Fruit fly (Drosophila melanogaster) whole organism, embryonic: ENCODE data around the gene St2.

Source experiments
- CG10147 ChIP-seq: fragments of 200-800 bp; sonication (Bioruptor generic); optimal IDR thresholded peaks from 2 replicates; lab custom pipeline; 2019; ENCODE audit warnings: missing biosample characterization, mild to moderate bottlenecking, missing genetic modification characterization, moderate library complexity
- CG10267 ChIP-seq: fragments of 200-800 bp; sonication (Bioruptor generic); optimal IDR thresholded peaks from 2 replicates; lab custom pipeline; 2018; ENCODE audit warnings: missing biosample characterization, mild to moderate bottlenecking, missing genetic modification characterization, moderate library complexity
- CG10979 ChIP-seq: fragments of 200-800 bp; sonication (Bioruptor generic); optimal IDR thresholded peaks from 2 replicates; lab custom pipeline; 2018; ENCODE audit warnings: missing biosample characterization, mild to moderate bottlenecking, missing genetic modification characterization, moderate library complexity
- CG11093 ChIP-seq: fragments of 200-800 bp; sonication (Bioruptor generic); IDR thresholded peaks from 3 replicates; pipeline ENCODE4 v1.3.6; 2022; ENCODE audit warnings: missing biosample characterization, missing genetic modification characterization
- CG13296 ChIP-seq: fragments of 200-800 bp; sonication (Bioruptor generic); optimal IDR thresholded peaks from 3 replicates; lab custom pipeline; 2018; ENCODE audit warnings: missing biosample characterization, mild to moderate bottlenecking, missing genetic modification characterization
- CG14710 ChIP-seq: fragments of 200-800 bp; sonication (Bioruptor generic); optimal IDR thresholded peaks from 3 replicates; lab custom pipeline; 2019; ENCODE audit warnings: missing biosample characterization, mild to moderate bottlenecking, missing genetic modification characterization, moderate library complexity
- CG17359 ChIP-seq: fragments of 200-800 bp; sonication (Bioruptor generic); optimal IDR thresholded peaks from 3 replicates; lab custom pipeline; 2018; ENCODE audit warnings: missing biosample characterization, mild to moderate bottlenecking, missing genetic modification characterization, moderate library complexity
- CG17385 ChIP-seq: fragments of 200-800 bp; sonication (Bioruptor generic); optimal IDR thresholded peaks from 3 replicates; lab custom pipeline; 2018; ENCODE audit warnings: missing biosample characterization, mild to moderate bottlenecking, missing genetic modification characterization
- CG18011 ChIP-seq: fragments of 200-800 bp; sonication (Bioruptor generic); optimal IDR thresholded peaks from 2 replicates; lab custom pipeline; 2017; ENCODE audit warnings: missing biosample characterization, missing genetic modification characterization, mild to moderate bottlenecking, moderate library complexity, missing genotype
- CG2875 ChIP-seq: fragments of 200-800 bp; sonication (Bioruptor generic); optimal IDR thresholded peaks from 2 replicates; lab custom pipeline; 2017; ENCODE audit warnings: missing biosample characterization, mild to moderate bottlenecking, missing genetic modification characterization, missing genetic modification reagents
- CG31441 ChIP-seq: fragments of 200-800 bp; sonication (Bioruptor generic); IDR thresholded peaks from 2 replicates; pipeline ENCODE4 v1.3.6; 2022; ENCODE audit warnings: missing biosample characterization, missing genetic modification characterization
- CG3407 ChIP-seq: fragments of 200-800 bp; sonication (Bioruptor generic); optimal IDR thresholded peaks from 2 replicates; lab custom pipeline; 2018; ENCODE audit warnings: missing biosample characterization, mild to moderate bottlenecking, missing genetic modification characterization
- CG34376 ChIP-seq: fragments of 200-800 bp; sonication (Bioruptor generic); optimal IDR thresholded peaks from 2 replicates; lab custom pipeline; 2018; ENCODE audit warnings: missing biosample characterization, mild to moderate bottlenecking, missing genetic modification characterization
- CG6689 ChIP-seq: fragments of 200-800 bp; sonication (Bioruptor generic); IDR thresholded peaks from 2 replicates; pipeline ENCODE4 v1.3.6; 2022; ENCODE audit warnings: missing biosample characterization, missing genetic modification characterization
- CG6765 ChIP-seq: fragments of 200-800 bp; sonication (Bioruptor generic); optimal IDR thresholded peaks from 3 replicates; lab custom pipeline; 2017; ENCODE audit warnings: missing biosample characterization, mild to moderate bottlenecking, missing genetic modification characterization
- CG7556 ChIP-seq: fragments of 200-800 bp; sonication (Bioruptor generic); optimal IDR thresholded peaks from 2 replicates; lab custom pipeline; 2017; ENCODE audit warnings: missing biosample characterization, mild to moderate bottlenecking, missing genetic modification characterization
- CG8944 ChIP-seq: fragments of 200-800 bp; sonication (Bioruptor generic); optimal IDR thresholded peaks from 3 replicates; lab custom pipeline; 2016; ENCODE audit warnings: missing biosample characterization, missing genetic modification characterization
- CG9215 ChIP-seq: fragments of 200-800 bp; sonication (Bioruptor generic); IDR thresholded peaks from 2 replicates; pipeline ENCODE4 v1.3.6; 2022; ENCODE audit warnings: missing biosample characterization, missing genetic modification characterization
- CTCF ChIP-seq: fragments of 200-800 bp; sonication (Bioruptor generic); optimal IDR thresholded peaks from 2 replicates; lab custom pipeline; 2017; ENCODE audit warnings: missing biosample characterization, mild to moderate bottlenecking, missing genetic modification characterization, moderate library complexity
- Ets97D ChIP-seq: fragments of 200-800 bp; sonication (Bioruptor generic); optimal IDR thresholded peaks from 3 replicates; lab custom pipeline; 2016; ENCODE audit warnings: missing biosample characterization, missing genetic modification characterization
- GATAe ChIP-seq: fragments of 200-800 bp; sonication (Bioruptor generic); conservative IDR thresholded peaks from 2 replicates; pipeline ENCODE4 v1.3.6; 2022; ENCODE audit warnings: missing biosample characterization, missing genetic modification characterization
- H15 ChIP-seq: fragments of 200-800 bp; sonication (Bioruptor generic); IDR thresholded peaks from 3 replicates; pipeline ENCODE4 v1.3.6; 2022; ENCODE audit warnings: missing biosample characterization, missing genetic modification characterization
- HHEX ChIP-seq: fragments of 200-800 bp; sonication (Bioruptor generic); optimal IDR thresholded peaks from 3 replicates; lab custom pipeline; 2017; ENCODE audit warnings: missing biosample characterization, mild to moderate bottlenecking, missing genetic modification characterization, missing genetic modification reagents
- HLH54F ChIP-seq: fragments of 200-800 bp; sonication (Bioruptor generic); optimal IDR thresholded peaks from 3 replicates; lab custom pipeline; 2016; ENCODE audit warnings: missing biosample characterization, missing genetic modification characterization
- Max ChIP-seq: fragments of 200-800 bp; sonication (Bioruptor generic); optimal IDR thresholded peaks from 2 replicates; lab custom pipeline; 2016; ENCODE audit warnings: missing biosample characterization, mild to moderate bottlenecking, missing genetic modification characterization
- NK7.1 ChIP-seq: fragments of 200-800 bp; sonication (Bioruptor generic); optimal IDR thresholded peaks from 3 replicates; lab custom pipeline; 2016; ENCODE audit warnings: missing biosample characterization, missing genetic modification characterization
- Ptx1 ChIP-seq: fragments of 200-800 bp; sonication (Bioruptor generic); IDR thresholded peaks from 2 replicates; pipeline ENCODE4 v1.3.6; 2022; ENCODE audit warnings: missing biosample characterization, missing genetic modification characterization
- Scr ChIP-seq: fragments of 200-800 bp; sonication (Bioruptor generic); IDR thresholded peaks from 2 replicates; pipeline ENCODE4 v1.3.6; 2022; ENCODE audit warnings: missing biosample characterization, missing genetic modification characterization; ENCODE audit not compliant: partially characterized antibody
- Taf1 ChIP-seq: fragments of 200-800 bp; sonication (Bioruptor generic); IDR thresholded peaks from 2 replicates; pipeline ENCODE4 v1.3.6; 2022; ENCODE audit warnings: missing biosample characterization, missing genetic modification characterization
- YL-1 ChIP-seq: fragments of 200-800 bp; sonication (Bioruptor generic); optimal IDR thresholded peaks from 3 replicates; lab custom pipeline; 2017; ENCODE audit warnings: missing biosample characterization, mild to moderate bottlenecking, missing genetic modification characterization
- bigmax ChIP-seq: fragments of 200-800 bp; sonication (Bioruptor generic); optimal IDR thresholded peaks from 2 replicates; lab custom pipeline; 2018; ENCODE audit warnings: missing biosample characterization, mild to moderate bottlenecking, missing genetic modification characterization
- cad ChIP-seq: fragments of >200 bp; optimal IDR thresholded peaks from 2 replicates; lab custom pipeline; 2017; ENCODE audit warnings: missing biosample characterization, missing genetic modification characterization
- chif ChIP-seq, 2 experiments: fragments of 200-800 bp; sonication (Bioruptor generic); optimal IDR thresholded peaks; 3 replicates each; lab custom pipeline; 2016; ENCODE audit warnings: missing biosample characterization in 2 of 2, missing genetic modification characterization in 2 of 2
- chinmo ChIP-seq: fragments of 200-800 bp; sonication (Bioruptor generic); IDR thresholded peaks from 4 replicates; pipeline ENCODE4 v1.3.6; 2022; ENCODE audit warnings: missing biosample characterization, missing genetic modification characterization; ENCODE audit not compliant: partially characterized antibody
- chm ChIP-seq: fragments of 200-800 bp; sonication (Bioruptor generic); IDR thresholded peaks from 2 replicates; pipeline ENCODE4 v1.3.6; 2022; ENCODE audit warnings: missing biosample characterization, missing genetic modification characterization
- crol ChIP-seq: fragments of 200-800 bp; sonication (Bioruptor generic); IDR thresholded peaks from 2 replicates; pipeline ENCODE4 v1.3.6; 2022; ENCODE audit warnings: missing biosample characterization, missing genetic modification characterization
- dpn ChIP-seq, 2 experiments: fragments of 200-800 bp; sonication (Bioruptor generic); optimal IDR thresholded peaks; 3 replicates each; lab custom pipeline; 2016; ENCODE audit warnings: missing biosample characterization in 2 of 2, missing genetic modification characterization in 2 of 2
- ftz-f1 ChIP-seq: fragments of 200-800 bp; sonication (Bioruptor generic); optimal IDR thresholded peaks from 2 replicates; lab custom pipeline; 2016; ENCODE audit warnings: missing biosample characterization, missing genetic modification characterization
- gcm2 ChIP-seq: fragments of 200-800 bp; sonication (Bioruptor generic); optimal IDR thresholded peaks from 2 replicates; lab custom pipeline; 2016; ENCODE audit warnings: missing biosample characterization, missing genetic modification characterization
- ham ChIP-seq: fragments of 200-800 bp; sonication (Bioruptor generic); IDR thresholded peaks from 2 replicates; pipeline ENCODE4 v1.3.6; 2022; ENCODE audit warnings: missing biosample characterization, missing genetic modification characterization
- insv ChIP-seq, 2 experiments: fragments of 200-800 bp; sonication (Bioruptor generic); optimal IDR thresholded peaks; 3 replicates each; lab custom pipeline; 2016 to 2018; ENCODE audit warnings: missing biosample characterization in 2 of 2, missing genetic modification characterization in 2 of 2
- inv ChIP-seq: fragments of 200-800 bp; sonication (Bioruptor generic); IDR thresholded peaks from 2 replicates; pipeline ENCODE4 v1.3.6; 2022; ENCODE audit warnings: missing biosample characterization, missing genetic modification characterization; ENCODE audit not compliant: partially characterized antibody
- pita ChIP-seq: fragments of 200-800 bp; sonication (Bioruptor generic); optimal IDR thresholded peaks from 2 replicates; lab custom pipeline; 2017; ENCODE audit warnings: missing biosample characterization, mild to moderate bottlenecking, missing genetic modification characterization
- pum ChIP-seq: fragments of 200-800 bp; sonication (Bioruptor generic); optimal IDR thresholded peaks from 2 replicates; lab custom pipeline; 2016; ENCODE audit warnings: missing biosample characterization, missing genetic modification characterization
- shn ChIP-seq: fragments of 200-800 bp; sonication (Bioruptor generic); optimal IDR thresholded peaks from 3 replicates; lab custom pipeline; 2016; ENCODE audit warnings: missing biosample characterization, missing genetic modification characterization
- slbo ChIP-seq: fragments of 200-800 bp; sonication (Bioruptor generic); IDR thresholded peaks from 2 replicates; pipeline ENCODE4 v1.3.6; 2022; ENCODE audit warnings: missing biosample characterization, missing genetic modification characterization
- sug ChIP-seq: fragments of 200-800 bp; optimal IDR thresholded peaks from 2 replicates; lab custom pipeline; 2019; ENCODE audit warnings: missing biosample characterization, mild to moderate bottlenecking, missing genetic modification characterization, moderate library complexity
- tup ChIP-seq: fragments of 200-800 bp; sonication (Bioruptor generic); optimal IDR thresholded peaks from 2 replicates; lab custom pipeline; 2016; ENCODE audit warnings: missing biosample characterization, mild to moderate bottlenecking, missing genetic modification characterization, moderate library complexity
- twi ChIP-seq: fragments of 200-800 bp; optimal IDR thresholded peaks from 2 replicates; lab custom pipeline; 2019; ENCODE audit warnings: missing biosample characterization, mild to moderate bottlenecking, missing genetic modification characterization, moderate library complexity
- vvl ChIP-seq: fragments of 200-800 bp; sonication (Bioruptor generic); IDR thresholded peaks from 2 replicates; pipeline ENCODE4 v1.3.6; 2022; ENCODE audit warnings: missing biosample characterization, missing genetic modification characterization

St2 gene

dm6 chr3R:9245576-9246200 is 6.0 kb upstream of the St2 start, which contains the start of gene Vps15 (continued):
- TF ChIP-seq CG13296 (GFP tag; lab: Kevin White, UChicago) (peak; percentile 81), sug (tag; lab: Kevin White, UChicago) (peak; percentile 84), CG14710 (peak; percentile 90), pita (GFP tag; lab: Kevin White, UChicago) (no peak), CG8944 (GFP tag; lab: Kevin White, UChicago) (peak; percentile 44), ham (GFP tag; lab: Robert Waterston, UW) (no peak), CG34376 (GFP tag; lab: Kevin White, UChicago) (peak; percentile 62), HHEX (GFP tag; lab: Kevin White, UChicago) (peak; percentile 58), CG3407 (peak; percentile 50), Ptx1 (GFP tag; lab: Robert Waterston, UW) (peak; percentile 78), gcm2 (GFP tag; lab: Kevin White, UChicago) (no peak), slbo (peak; percentile 77), NK7.1 (GFP tag; lab: Kevin White, UChicago) (peak; percentile 53), CG9215 (GFP tag; lab: Robert Waterston, UW) (peak; percentile 27; the same call in 1 of the 2 replicates), Max (GFP tag; lab: Kevin White, UChicago) (peak; percentile 71), dpn (GFP tag; optimal IDR thresholded peaks at IDR 0.05; lab: Kevin White, UChicago) (peak; percentile 50 to 72), CTCF (no peak), ftz-f1 (GFP tag; lab: Kevin White, UChicago) (no peak), CG7556 (peak; percentile 70), CG6689 (GFP tag; lab: Robert Waterston, UW) (peak; percentile 65), CG17385 (GFP tag; lab: Kevin White, UChicago) (peak; percentile 61), crol (GFP tag; lab: Robert Waterston, UW) (no peak), chif (GFP tag; optimal IDR thresholded peaks at IDR 0.05; lab: Kevin White, UChicago) (peak; percentile 17 to 68), CG18011 (GFP tag; lab: Kevin White, UChicago) (peak; percentile 61), H15 (GFP tag; lab: Robert Waterston, UW) (peak; percentile 57; the same call in 2 of the 3 replicates), Scr (GFP tag; lab: Robert Waterston, UW) (peak; percentile 91), pum (peak; percentile 67), twi (peak; percentile 64), shn (GFP tag; lab: Kevin White, UChicago) (peak; percentile 1), cad (no peak), vvl (peak; percentile 88), YL-1 (GFP tag; lab: Kevin White, UChicago) (peak; percentile 32), CG2875 (peak; percentile 31), HLH54F (GFP tag; lab: Kevin White, UChicago) (peak; percentile 47), CG6765 (GFP tag; lab: Kevin White, UChicago) (peak; percentile 47), Taf1 (peak; percentile 61), CG10267 (tag; lab: Kevin White, UChicago) (peak; percentile 83), bigmax (GFP tag; lab: Kevin White, UChicago) (no peak), CG10147 (GFP tag; lab: Kevin White, UChicago) (peak; percentile 89), insv (GFP tag; optimal IDR thresholded peaks at IDR 0.05; lab: Kevin White, UChicago) (no peak), CG11093 (GFP tag; lab: Robert Waterston, UW) (no peak), chm (peak; percentile 58; the same call in 1 of the 2 replicates), CG17359 (tag; lab: Kevin White, UChicago) (peak; percentile 85), inv (GFP tag; lab: Robert Waterston, UW) (peak; percentile 66), Ets97D (GFP tag; lab: Kevin White, UChicago) (peak; percentile 55), CG31441 (GFP tag; lab: Robert Waterston, UW) (peak; percentile 67), chinmo (peak; percentile 63; the same call in 2 of the 4 replicates), GATAe (GFP tag; lab: Robert Waterston, UW) (no peak; the same call in 1 of the 2 replicates), CG10979 (tag; lab: Kevin White, UChicago) (peak; percentile 76), tup (GFP tag; lab: Kevin White, UChicago) (no peak)
